Worm (Caenorhabditis elegans): ENCODE measurements around the gene ckk-1.

ckk-1 gene

ce11 chrIII:5678935-5679334 lies 43.7 kb downstream of the ckk-1 start, which contains the start of the genes ska-3 and rps-12:
Gene ska-3, minus strand, starts transcription at chrIII:5679005.
Gene rps-12, plus strand, starts transcription at chrIII:5679298.
- TF ChIP-seq attf-3 (GFP tag; conservative IDR thresholded peaks at IDR 0.05) (peak; percentile 82), repo-1 (tag; optimal IDR thresholded peaks at IDR 0.05) (peak; percentile 90), sptf-2 (GFP tag; optimal IDR thresholded peaks at IDR 0.05) (no peak), ceh-79 (tag; optimal IDR thresholded peaks at IDR 0.05) (no peak), nfyb-1 (GFP tag; IDR thresholded peaks at IDR 0.05) (peak; percentile 96), pha-4 (tag; optimal IDR thresholded peaks at IDR 0.05) (peak; percentile 99), dox-1 (GFP tag; IDR thresholded peaks at IDR 0.05) (peak; percentile 97), let-607 (tag; optimal IDR thresholded peaks at IDR 0.05) (peak; percentile 75 to 89), ztf-22 (GFP tag; optimal IDR thresholded peaks at IDR 0.05) (peak; percentile 47), unc-130 (GFP tag; optimal IDR thresholded peaks at IDR 0.05) (peak; percentile 70), nhr-120 (GFP tag; IDR thresholded peaks at IDR 0.05) (no peak), F57A8.1 (GFP tag; optimal IDR thresholded peaks at IDR 0.05) (no peak), nhr-80 (tag; optimal IDR thresholded peaks at IDR 0.05) (peak; percentile 83), lir-1 (GFP tag; conservative IDR thresholded peaks at IDR 0.05) (peak; percentile 95), F37B4.10 (GFP tag; IDR thresholded peaks at IDR 0.05) (no peak), ceh-100 (GFP tag; IDR thresholded peaks at IDR 0.05) (peak; percentile 83), hsf-1 (GFP tag; IDR thresholded peaks at IDR 0.05) (peak; percentile 82), F33H1.4 (GFP tag; IDR thresholded peaks at IDR 0.05) (peak; percentile 93), ztf-28 (GFP tag; IDR thresholded peaks at IDR 0.05) (peak; percentile 52; the same call in 1 of the 2 replicates), nhr-27 (tag; optimal IDR thresholded peaks at IDR 0.05) (no peak), akir-1 (GFP tag; optimal IDR thresholded peaks at IDR 0.05) (no peak), nhr-179 (tag; optimal IDR thresholded peaks at IDR 0.05) (no peak), rec-8 (tag; optimal IDR thresholded peaks at IDR 0.05) (no peak), ztf-25 (GFP tag; IDR thresholded peaks at IDR 0.05) (no peak), F39B2.1 (GFP tag; IDR thresholded peaks at IDR 0.05) (0 out of 2 replicates have a peak, but pooled peaks have one; percentile 55), F49E8.2 (tag; optimal IDR thresholded peaks at IDR 0.05; ENCODE audit: insufficient read depth) (peak; percentile 93), die-1 (tag; optimal IDR thresholded peaks at IDR 0.05) (no peak), rcor-1 (GFP tag; IDR thresholded peaks at IDR 0.05) (peak; percentile 96), ceh-40 (GFP tag; IDR thresholded peaks at IDR 0.05) (no peak), ccch-3 (GFP tag; optimal IDR thresholded peaks at IDR 0.05) (no peak), ztf-26 (tag; optimal IDR thresholded peaks at IDR 0.05) (peak; percentile 95), K11D2.4 (GFP tag; IDR thresholded peaks at IDR 0.05) (peak; percentile 96), ceh-27 (GFP tag; optimal IDR thresholded peaks at IDR 0.05) (peak; percentile 94), ZK185.1 (tag; optimal IDR thresholded peaks at IDR 0.05; ENCODE audit: poor library complexity, severe bottlenecking) (peak; percentile 97), nhr-90 (tag; optimal IDR thresholded peaks at IDR 0.05) (peak; percentile 26), atf-7 (tag; optimal IDR thresholded peaks at IDR 0.05) (peak; percentile 86), lin-54 (GFP tag; optimal IDR thresholded peaks at IDR 0.05) (peak; percentile 98), F23B12.7 (tag; optimal IDR thresholded peaks at IDR 0.05; ENCODE audit: insufficient read depth) (peak; percentile 98), C17E4.6 (GFP tag; IDR thresholded peaks at IDR 0.05) (peak; percentile 94), lsl-1 (GFP tag; optimal IDR thresholded peaks at IDR 0.05) (peak; percentile 82), ztf-6 (GFP tag; IDR thresholded peaks at IDR 0.05) (peak; percentile 86), egrh-3 (GFP tag; IDR thresholded peaks at IDR 0.05) (peak; percentile 42; the same call in 1 of the 2 replicates), xnd-1 (tag; optimal IDR thresholded peaks at IDR 0.05) (peak; percentile 73), D2030.7 (GFP tag; IDR thresholded peaks at IDR 0.05) (peak; percentile 92), dpl-1 (GFP tag; optimal IDR thresholded peaks at IDR 0.05) (peak; percentile 92), tbp1 (GFP tag; optimal IDR thresholded peaks at IDR 0.05) (peak; percentile 78), snpc-1.3 (tag; optimal IDR thresholded peaks at IDR 0.05; ENCODE audit: insufficient read depth) (peak; percentile 88)
